Fruit fly (Drosophila melanogaster) whole organism, embryonic: ENCODE results near the gene Dlip1.

Source experiments
- Aef1 ChIP-seq: fragments of 200-800 bp; sonication (Bioruptor generic); IDR thresholded peaks from 3 replicates; pipeline ENCODE4 v1.3.6; 2022; ENCODE audit warnings: missing biosample characterization, missing genetic modification characterization
- Bgb ChIP-seq: fragments of 200-800 bp; sonication (Bioruptor generic); IDR thresholded peaks from 2 replicates; pipeline ENCODE4 v1.3.6; 2022; ENCODE audit warnings: missing biosample characterization, missing genetic modification characterization; ENCODE audit not compliant: partially characterized antibody
- CG11247 ChIP-seq: fragments of 200-800 bp; sonication (Bioruptor generic); IDR thresholded peaks from 2 replicates; pipeline ENCODE4 v1.3.6; 2022; ENCODE audit warnings: missing biosample characterization, missing genetic modification characterization
- CG11695 ChIP-seq: fragments of 200-800 bp; sonication (Bioruptor generic); IDR thresholded peaks from 3 replicates; pipeline ENCODE4 v1.3.6; 2022; ENCODE audit warnings: missing biosample characterization, missing genetic modification characterization
- CG13123 ChIP-seq: fragments of 200-800 bp; sonication (Bioruptor generic); optimal IDR thresholded peaks from 2 replicates; lab custom pipeline; 2016; ENCODE audit warnings: missing biosample characterization, missing genetic modification characterization
- CG14014 ChIP-seq: fragments of 200-800 bp; sonication (Bioruptor generic); IDR thresholded peaks from 2 replicates; pipeline ENCODE4 v1.3.6; 2022; ENCODE audit warnings: missing biosample characterization, missing genetic modification characterization
- CG15011 ChIP-seq: fragments of 200-800 bp; sonication (Bioruptor generic); optimal IDR thresholded peaks from 3 replicates; lab custom pipeline; 2018; ENCODE audit warnings: missing biosample characterization, mild to moderate bottlenecking, missing genetic modification characterization
- CG16779 ChIP-seq: fragments of 200-800 bp; sonication (Bioruptor generic); IDR thresholded peaks from 2 replicates; pipeline ENCODE4 v1.3.6; 2022; ENCODE audit warnings: missing biosample characterization, missing genetic modification characterization
- CG2120 ChIP-seq: fragments of 200-800 bp; sonication (Bioruptor generic); optimal IDR thresholded peaks from 3 replicates; lab custom pipeline; 2016; ENCODE audit warnings: missing biosample characterization, missing genetic modification characterization
- CG3065 ChIP-seq: fragments of 200-800 bp; sonication (Bioruptor generic); optimal IDR thresholded peaks from 2 replicates; lab custom pipeline; 2016; ENCODE audit warnings: missing biosample characterization, missing genetic modification characterization
- CG31224 ChIP-seq: fragments of 200-800 bp; sonication (Bioruptor generic); IDR thresholded peaks from 2 replicates; pipeline ENCODE4 v1.3.6; 2022; ENCODE audit warnings: missing biosample characterization, missing genetic modification characterization
- CG31388 ChIP-seq: fragments of 200-800 bp; sonication (Bioruptor generic); optimal IDR thresholded peaks from 2 replicates; lab custom pipeline; 2016; ENCODE audit warnings: missing biosample characterization, missing genetic modification characterization
- CG34224 ChIP-seq: fragments of 200-800 bp; sonication (Bioruptor generic); IDR thresholded peaks from 3 replicates; pipeline ENCODE4 v1.3.6; 2022; ENCODE audit warnings: missing biosample characterization, missing genetic modification characterization; ENCODE audit not compliant: partially characterized antibody
- CG3838 ChIP-seq: fragments of 200-800 bp; sonication (Bioruptor generic); optimal IDR thresholded peaks from 3 replicates; lab custom pipeline; 2016; ENCODE audit warnings: missing biosample characterization, missing genetic modification characterization
- CG3847 ChIP-seq: fragments of 200-800 bp; sonication (Bioruptor generic); IDR thresholded peaks from 2 replicates; pipeline ENCODE4 v1.3.6; 2022; ENCODE audit warnings: missing biosample characterization, missing genetic modification characterization
- CG7987 ChIP-seq: fragments of 200-800 bp; sonication (Bioruptor generic); optimal IDR thresholded peaks from 2 replicates; lab custom pipeline; 2018; ENCODE audit warnings: missing biosample characterization, mild to moderate bottlenecking, missing genetic modification characterization, moderate library complexity
- CG8924 ChIP-seq: fragments of 200-800 bp; optimal IDR thresholded peaks from 3 replicates; lab custom pipeline; 2019; ENCODE audit warnings: missing biosample characterization, mild to moderate bottlenecking, missing genetic modification characterization, moderate library complexity
- Deaf1 ChIP-seq: fragments of 200-800 bp; optimal IDR thresholded peaks from 3 replicates; lab custom pipeline; 2019; ENCODE audit warnings: missing biosample characterization, mild to moderate bottlenecking, missing genetic modification characterization, moderate library complexity
- Ets97D ChIP-seq: fragments of 200-800 bp; sonication (Bioruptor generic); optimal IDR thresholded peaks from 3 replicates; lab custom pipeline; 2016; ENCODE audit warnings: missing biosample characterization, missing genetic modification characterization
- GATAe ChIP-seq: fragments of 200-800 bp; sonication (Bioruptor generic); conservative IDR thresholded peaks from 2 replicates; pipeline ENCODE4 v1.3.6; 2022; ENCODE audit warnings: missing biosample characterization, missing genetic modification characterization
- H15 ChIP-seq: fragments of 200-800 bp; sonication (Bioruptor generic); IDR thresholded peaks from 3 replicates; pipeline ENCODE4 v1.3.6; 2022; ENCODE audit warnings: missing biosample characterization, missing genetic modification characterization
- HLH3B ChIP-seq: fragments of 200-800 bp; sonication (Bioruptor generic); IDR thresholded peaks from 2 replicates; pipeline ENCODE4 v1.3.6; 2022; ENCODE audit warnings: missing biosample characterization, missing genetic modification characterization
- Hr78 ChIP-seq, 2 experiments: fragments of 200-800 bp in 1 of 2; fragments of >200 bp in 1 of 2; sonication (Bioruptor generic) in 1 of 2; optimal IDR thresholded peaks; 2 replicates each; lab custom pipeline; 2017 to 2019; ENCODE audit warnings: missing biosample characterization in 2 of 2, missing genetic modification characterization in 2 of 2, mild to moderate bottlenecking in 1 of 2, moderate library complexity in 1 of 2
- NC2β ChIP-seq: fragments of 200-800 bp; sonication (Bioruptor generic); optimal IDR thresholded peaks from 2 replicates; lab custom pipeline; 2016; ENCODE audit warnings: missing biosample characterization, missing genetic modification characterization
- NFAT ChIP-seq: fragments of 200-800 bp; sonication (Bioruptor generic); IDR thresholded peaks from 2 replicates; pipeline ENCODE4 v1.3.6; 2022; ENCODE audit warnings: missing biosample characterization, missing genetic modification characterization
- Nf-YC ChIP-seq: fragments of 200-800 bp; optimal IDR thresholded peaks from 3 replicates; lab custom pipeline; 2019; ENCODE audit warnings: missing biosample characterization, mild to moderate bottlenecking, missing genetic modification characterization, moderate library complexity
- PHDP ChIP-seq: fragments of 200-800 bp; sonication (Bioruptor generic); optimal IDR thresholded peaks from 3 replicates; lab custom pipeline; 2018; ENCODE audit warnings: missing biosample characterization, mild to moderate bottlenecking, missing genetic modification characterization, moderate library complexity
- Sry-β ChIP-seq: fragments of 200-800 bp; sonication (Bioruptor generic); optimal IDR thresholded peaks from 2 replicates; lab custom pipeline; 2018; ENCODE audit warnings: missing biosample characterization, mild to moderate bottlenecking, missing genetic modification characterization, moderate library complexity
- Stat92E ChIP-seq, 3 experiments: fragments of >200 bp in 2 of 3; fragments of 200-800 bp in 1 of 3; sonication (Bioruptor generic) in 1 of 3; optimal IDR thresholded peaks; 2 replicates each; lab custom pipeline; 2017 to 2019; ENCODE audit warnings: missing biosample characterization in 3 of 3, missing genetic modification characterization in 3 of 3, mild to moderate bottlenecking in 1 of 3, moderate library complexity in 1 of 3
- ara ChIP-seq: fragments of 200-800 bp; sonication (Bioruptor generic); IDR thresholded peaks from 2 replicates; pipeline ENCODE4 v1.3.6; 2022; ENCODE audit warnings: missing biosample characterization, missing genetic modification characterization
- bab2 ChIP-seq: fragments of 200-800 bp; sonication (Bioruptor generic); optimal IDR thresholded peaks from 2 replicates; lab custom pipeline; 2016; ENCODE audit warnings: missing biosample characterization, missing genetic modification characterization
- cad ChIP-seq: fragments of >200 bp; optimal IDR thresholded peaks from 2 replicates; lab custom pipeline; 2017; ENCODE audit warnings: missing biosample characterization, missing genetic modification characterization
- cg ChIP-seq: fragments of 200-800 bp; sonication (Bioruptor generic); optimal IDR thresholded peaks from 3 replicates; lab custom pipeline; 2019; ENCODE audit warnings: missing biosample characterization, mild to moderate bottlenecking, missing genetic modification characterization, moderate library complexity
- croc ChIP-seq: fragments of 200-800 bp; sonication (Bioruptor generic); conservative IDR thresholded peaks from 3 replicates; pipeline ENCODE4 v1.3.6; 2022; ENCODE audit warnings: missing biosample characterization, missing genetic modification characterization
- esg ChIP-seq: fragments of 200-800 bp; sonication (Bioruptor generic); conservative IDR thresholded peaks from 2 replicates; pipeline ENCODE4 v1.3.6; 2022; ENCODE audit warnings: missing biosample characterization, missing genetic modification characterization
- ewg ChIP-seq: fragments of 200-800 bp; sonication (Bioruptor generic); optimal IDR thresholded peaks from 3 replicates; lab custom pipeline; 2017; ENCODE audit warnings: mild to moderate bottlenecking, missing biosample characterization, missing genetic modification reagents, missing genetic modification characterization
- ftz-f1 ChIP-seq: fragments of 200-800 bp; sonication (Bioruptor generic); optimal IDR thresholded peaks from 2 replicates; lab custom pipeline; 2016; ENCODE audit warnings: missing biosample characterization, missing genetic modification characterization
- gt ChIP-seq: fragments of 200-800 bp; sonication (Bioruptor generic); IDR thresholded peaks from 2 replicates; pipeline ENCODE4 v1.3.6; 2022; ENCODE audit warnings: missing biosample characterization, missing genetic modification characterization
- insv ChIP-seq, 2 experiments: fragments of 200-800 bp; sonication (Bioruptor generic); optimal IDR thresholded peaks; 3 replicates each; lab custom pipeline; 2016 to 2018; ENCODE audit warnings: missing biosample characterization in 2 of 2, missing genetic modification characterization in 2 of 2
- lab ChIP-seq: fragments of 200-800 bp; sonication (Bioruptor generic); optimal IDR thresholded peaks from 3 replicates; lab custom pipeline; 2017; ENCODE audit warnings: missing biosample characterization, missing genetic modification characterization, mild to moderate bottlenecking, moderate library complexity, missing genetic modification reagents
- mld ChIP-seq: fragments of 200-800 bp; sonication (Bioruptor generic); IDR thresholded peaks from 3 replicates; pipeline ENCODE4 v1.3.6; 2022; ENCODE audit warnings: missing biosample characterization, missing genetic modification characterization; ENCODE audit not compliant: partially characterized antibody
- ranshi ChIP-seq: fragments of 200-800 bp; sonication (Bioruptor generic); IDR thresholded peaks from 2 replicates; pipeline ENCODE4 v1.3.6; 2022; ENCODE audit warnings: missing biosample characterization, missing genetic modification characterization
- sima ChIP-seq: fragments of 200-800 bp; sonication (Bioruptor generic); optimal IDR thresholded peaks from 2 replicates; lab custom pipeline; 2016; ENCODE audit warnings: missing biosample characterization, missing genetic modification characterization
- slp2 ChIP-seq: fragments of 200-800 bp; sonication (Bioruptor generic); optimal IDR thresholded peaks from 2 replicates; lab custom pipeline; 2016; ENCODE audit warnings: missing biosample characterization, missing genetic modification characterization
- sug ChIP-seq: fragments of 200-800 bp; optimal IDR thresholded peaks from 2 replicates; lab custom pipeline; 2019; ENCODE audit warnings: missing biosample characterization, mild to moderate bottlenecking, missing genetic modification characterization, moderate library complexity
- tll ChIP-seq, 2 experiments: fragments of 200-800 bp in 1 of 2; fragments of >200 bp in 1 of 2; sonication (Bioruptor generic) in 1 of 2; optimal IDR thresholded peaks; 2 replicates each; lab custom pipeline; 2017 to 2019; ENCODE audit warnings: missing biosample characterization in 2 of 2, missing genetic modification characterization in 2 of 2, mild to moderate bottlenecking in 1 of 2, moderate library complexity in 1 of 2
- ttk ChIP-seq: fragments of 200-800 bp; sonication (Bioruptor generic); IDR thresholded peaks from 2 replicates; pipeline ENCODE4 v2.1.2; 2022; ENCODE audit warnings: missing biosample characterization, missing genetic modification characterization
- tx ChIP-seq: fragments of 200-800 bp; sonication (Bioruptor generic); optimal IDR thresholded peaks from 2 replicates; lab custom pipeline; 2016; ENCODE audit warnings: missing biosample characterization, missing genetic modification characterization
- z ChIP-seq: fragments of 200-800 bp; sonication (Bioruptor generic); IDR thresholded peaks from 3 replicates; pipeline ENCODE4 v1.3.6; 2022; ENCODE audit warnings: missing biosample characterization, missing genetic modification characterization

Dlip1 gene

DNA sequence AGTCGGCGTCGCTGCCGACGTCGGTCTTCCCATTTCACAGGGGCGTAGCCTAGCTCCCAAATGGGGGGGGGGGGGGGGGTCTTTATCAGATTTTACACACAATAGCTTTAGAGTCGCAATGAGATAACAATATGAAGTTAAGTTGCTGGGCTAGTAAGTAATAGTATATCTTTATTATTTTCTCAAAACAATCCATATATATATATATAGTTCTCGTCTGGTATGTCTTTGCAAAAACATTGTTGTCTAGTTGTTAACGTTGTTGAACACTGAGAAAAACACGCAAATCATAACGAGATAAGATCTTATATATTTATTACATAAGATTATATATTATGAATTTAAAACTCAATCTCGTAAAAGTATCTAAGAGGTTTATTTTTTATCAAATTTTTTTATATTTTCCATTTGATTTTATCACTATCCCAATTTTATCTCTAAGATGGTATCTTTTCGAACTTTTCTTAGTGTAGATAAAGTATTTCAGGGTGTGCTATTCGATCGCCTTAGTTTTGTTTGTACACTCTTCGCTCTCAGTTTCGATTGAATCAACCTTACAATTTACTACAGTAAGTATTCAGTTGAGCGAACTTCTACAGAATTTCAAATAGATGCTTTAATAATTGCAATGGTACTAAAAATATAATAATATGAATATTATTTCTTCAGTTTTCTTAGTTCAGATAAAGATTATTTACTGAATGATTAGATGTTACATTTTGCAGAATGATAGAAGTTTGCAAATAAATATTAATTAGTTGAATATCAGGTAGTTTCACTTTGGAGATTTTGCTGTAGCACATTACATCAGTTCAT lies 43.7 kb downstream of the Dlip1 start (continued):
- TF ChIP-seq ftz-f1 (GFP tag; lab: Kevin White, UChicago) (no peak), CG34224 (GFP tag; lab: Robert Waterston, UW) (no peak), CG3065 (no peak), CG31224 (GFP tag; lab: Robert Waterston, UW) (peak; percentile 89), CG2120 (GFP tag; lab: Kevin White, UChicago) (peak; percentile 87), H15 (GFP tag; lab: Robert Waterston, UW) (peak; percentile 70; the same call in 2 of the 3 replicates), croc (GFP tag; lab: Robert Waterston, UW) (peak; percentile 42; the same call in 1 of the 3 replicates), slp2 (GFP tag; lab: Kevin White, UChicago) (no peak), sima (GFP tag; lab: Kevin White, UChicago) (no peak), Deaf1 (tag; lab: Kevin White, UChicago) (peak; percentile 37), CG3847 (GFP tag; lab: Robert Waterston, UW) (peak; percentile 90), Sry-β (GFP tag; lab: Kevin White, UChicago) (no peak), CG13123 (no peak), NC2β (no peak), CG16779 (GFP tag; lab: Robert Waterston, UW) (peak; percentile 92), Bgb (GFP tag; lab: Robert Waterston, UW) (no peak), CG8924 (peak; percentile 84), ranshi (GFP tag; lab: Robert Waterston, UW) (peak; percentile 65), sug (tag; lab: Kevin White, UChicago) (peak; percentile 54), esg (GFP tag; lab: Robert Waterston, UW) (peak; percentile 69), cad (GFP tag; lab: Kevin White, UChicago) (no peak), ttk (peak; percentile 68), CG11695 (GFP tag; lab: Robert Waterston, UW) (peak; percentile 58), cg (no peak), CG11247 (peak; percentile 88), HLH3B (GFP tag; lab: Robert Waterston, UW) (peak; percentile 67), CG14014 (GFP tag; lab: Robert Waterston, UW) (peak; percentile 89), ara (no peak), CG3838 (GFP tag; lab: Kevin White, UChicago) (no peak), bab2 (GFP tag; lab: Kevin White, UChicago) (peak; percentile 11), CG7987 (GFP tag; lab: Kevin White, UChicago) (peak; percentile 71), Ets97D (GFP tag; lab: Kevin White, UChicago) (no peak), CG15011 (peak; percentile 27), CG31388 (GFP tag; lab: Kevin White, UChicago) (no peak), tx (GFP tag; lab: Kevin White, UChicago) (no peak), tll (GFP tag; optimal IDR thresholded peaks at IDR 0.05; lab: Kevin White, UChicago) (no peak), Hr78 (GFP tag; optimal IDR thresholded peaks at IDR 0.05; lab: Kevin White, UChicago) (no peak), Nf-YC (peak; percentile 56), mld (no peak), PHDP (peak; percentile 81), GATAe (GFP tag; lab: Robert Waterston, UW) (peak; percentile 57; the same call in 1 of the 2 replicates), ewg (GFP tag; lab: Kevin White, UChicago) (peak; percentile 12), gt (GFP tag; lab: Robert Waterston, UW) (no peak), z (GFP tag; lab: Robert Waterston, UW) (no peak), NFAT (GFP tag; lab: Robert Waterston, UW) (peak; percentile 96), Stat92E (GFP tag; optimal IDR thresholded peaks at IDR 0.05; lab: Kevin White, UChicago) (no peak), lab (GFP tag; lab: Kevin White, UChicago) (peak; percentile 95), Aef1 (GFP tag; lab: Robert Waterston, UW) (peak; percentile 71; the same call in 2 of the 3 replicates), insv (GFP tag; optimal IDR thresholded peaks at IDR 0.05; lab: Kevin White, UChicago) (peak in 1 of 2 experiments; percentile 15)
